Fruit fly (Drosophila melanogaster) whole organism, embryonic: ENCODE data around the gene CG7309.

ENCODE experiments used
- Antp ChIP-seq: fragments of 200-800 bp; sonication (Bioruptor generic); optimal IDR thresholded peaks from 3 replicates; lab custom pipeline; 2016; ENCODE audit warnings: missing biosample characterization, missing genetic modification characterization
- Awh ChIP-seq: fragments of 200-800 bp; sonication (Bioruptor generic); IDR thresholded peaks from 2 replicates; pipeline ENCODE4, ENCODE4 v1.3.6; 2022; ENCODE audit warnings: missing biosample characterization, missing genetic modification characterization
- CG11695 ChIP-seq: fragments of 200-800 bp; sonication (Bioruptor generic); IDR thresholded peaks from 3 replicates; pipeline ENCODE4 v1.3.6; 2022; ENCODE audit warnings: missing biosample characterization, missing genetic modification characterization
- CG11723 ChIP-seq: fragments of 200-800 bp; sonication (Bioruptor generic); optimal IDR thresholded peaks from 2 replicates; lab custom pipeline; 2017; ENCODE audit warnings: missing biosample characterization, mild to moderate bottlenecking, missing genetic modification characterization
- CG12219 ChIP-seq: fragments of 200-800 bp; sonication (Bioruptor generic); optimal IDR thresholded peaks from 3 replicates; lab custom pipeline; 2018; ENCODE audit warnings: missing biosample characterization, mild to moderate bottlenecking, missing genetic modification characterization
- CG12236 ChIP-seq: fragments of 200-800 bp; sonication (Bioruptor generic); optimal IDR thresholded peaks from 2 replicates; lab custom pipeline; 2016; ENCODE audit warnings: missing biosample characterization, missing genetic modification characterization
- CG13624 ChIP-seq: fragments of 200-800 bp; sonication (Bioruptor generic); optimal IDR thresholded peaks from 2 replicates; lab custom pipeline; 2016; ENCODE audit warnings: missing biosample characterization, missing genetic modification characterization
- CG15269 ChIP-seq: fragments of 200-800 bp; sonication (Bioruptor generic); optimal IDR thresholded peaks from 2 replicates; lab custom pipeline; 2018; ENCODE audit warnings: missing biosample characterization, mild to moderate bottlenecking, missing genetic modification characterization, moderate library complexity
- CG16813 ChIP-seq: fragments of 200-800 bp; sonication (Bioruptor generic); IDR thresholded peaks from 3 replicates; pipeline ENCODE4 v1.3.6; 2022; ENCODE audit warnings: missing biosample characterization, missing genetic modification characterization; ENCODE audit not compliant: partially characterized antibody
- CG17385 ChIP-seq: fragments of 200-800 bp; sonication (Bioruptor generic); optimal IDR thresholded peaks from 3 replicates; lab custom pipeline; 2018; ENCODE audit warnings: missing biosample characterization, mild to moderate bottlenecking, missing genetic modification characterization
- CG1832 ChIP-seq: fragments of 200-800 bp; sonication (Bioruptor generic); optimal IDR thresholded peaks from 2 replicates; lab custom pipeline; 2017; ENCODE audit warnings: missing biosample characterization, mild to moderate bottlenecking, missing genetic modification characterization, inconsistent platforms
- CG31365 ChIP-seq: fragments of 200-800 bp; sonication (Bioruptor generic); optimal IDR thresholded peaks from 2 replicates; lab custom pipeline; 2018; ENCODE audit warnings: missing biosample characterization, mild to moderate bottlenecking, missing genetic modification characterization
- CG31388 ChIP-seq: fragments of 200-800 bp; sonication (Bioruptor generic); optimal IDR thresholded peaks from 2 replicates; lab custom pipeline; 2016; ENCODE audit warnings: missing biosample characterization, missing genetic modification characterization
- CG34224 ChIP-seq: fragments of 200-800 bp; sonication (Bioruptor generic); IDR thresholded peaks from 3 replicates; pipeline ENCODE4 v1.3.6; 2022; ENCODE audit warnings: missing biosample characterization, missing genetic modification characterization; ENCODE audit not compliant: partially characterized antibody
- CG6683 ChIP-seq: fragments of 200-800 bp; sonication (Bioruptor generic); optimal IDR thresholded peaks from 2 replicates; lab custom pipeline; 2017; ENCODE audit warnings: missing biosample characterization, mild to moderate bottlenecking, missing genetic modification characterization, missing genetic modification reagents
- CG6854 ChIP-seq: fragments of 200-800 bp; sonication (Bioruptor generic); optimal IDR thresholded peaks from 3 replicates; lab custom pipeline; 2017; ENCODE audit warnings: missing biosample characterization, mild to moderate bottlenecking, missing genetic modification characterization
- CG7556 ChIP-seq: fragments of 200-800 bp; sonication (Bioruptor generic); optimal IDR thresholded peaks from 2 replicates; lab custom pipeline; 2017; ENCODE audit warnings: missing biosample characterization, mild to moderate bottlenecking, missing genetic modification characterization
- CG8924 ChIP-seq: fragments of 200-800 bp; optimal IDR thresholded peaks from 3 replicates; lab custom pipeline; 2019; ENCODE audit warnings: missing biosample characterization, mild to moderate bottlenecking, missing genetic modification characterization, moderate library complexity
- CG9932 ChIP-seq: fragments of 200-800 bp; sonication (Bioruptor generic); IDR thresholded peaks from 2 replicates; pipeline ENCODE4 v1.3.6; 2022; ENCODE audit warnings: missing biosample characterization, missing genetic modification characterization
- CkIIα-i1 ChIP-seq: fragments of 200-800 bp; sonication (Bioruptor generic); IDR thresholded peaks from 2 replicates; pipeline ENCODE4 v1.3.6; 2022; ENCODE audit warnings: missing biosample characterization, missing genetic modification characterization
- Doc2 ChIP-seq: fragments of 200-800 bp; sonication (Bioruptor generic); IDR thresholded peaks from 2 replicates; pipeline ENCODE4 v1.3.6; 2022; ENCODE audit warnings: missing biosample characterization, missing genetic modification characterization
- Doc3 ChIP-seq: fragments of 200-800 bp; sonication (Bioruptor generic); IDR thresholded peaks from 3 replicates; pipeline ENCODE4 v1.3.6; 2022; ENCODE audit warnings: missing biosample characterization, missing genetic modification characterization; ENCODE audit not compliant: partially characterized antibody
- ERR ChIP-seq: fragments of 200-800 bp; sonication (Bioruptor generic); optimal IDR thresholded peaks from 2 replicates; lab custom pipeline; 2016; ENCODE audit warnings: missing biosample characterization, missing genetic modification characterization
- Gsc ChIP-seq: fragments of 200-800 bp; sonication (Bioruptor generic); IDR thresholded peaks from 2 replicates; pipeline ENCODE4 v1.3.6; 2022; ENCODE audit warnings: missing biosample characterization, missing genetic modification characterization
- HmgD ChIP-seq: fragments of 200-800 bp; sonication (Bioruptor generic); optimal IDR thresholded peaks from 3 replicates; lab custom pipeline; 2016; ENCODE audit warnings: missing biosample characterization, missing genetic modification characterization
- MBD-R2 ChIP-seq: fragments of 200-800 bp; sonication (Bioruptor generic); IDR thresholded peaks from 2 replicates; pipeline ENCODE4 v1.3.6; 2022; ENCODE audit warnings: missing biosample characterization, missing genetic modification characterization
- NC2α ChIP-seq: fragments of 200-800 bp; sonication (Bioruptor generic); optimal IDR thresholded peaks from 2 replicates; lab custom pipeline; 2016; ENCODE audit warnings: missing biosample characterization, missing genetic modification characterization
- Nf-YB ChIP-seq: fragments of 200-800 bp; sonication (Bioruptor generic); optimal IDR thresholded peaks from 3 replicates; lab custom pipeline; 2019; ENCODE audit warnings: missing biosample characterization, mild to moderate bottlenecking, missing genetic modification characterization, moderate library complexity
- abd-A ChIP-seq: fragments of 200-800 bp; sonication (Bioruptor generic); optimal IDR thresholded peaks from 3 replicates; lab custom pipeline; 2019; ENCODE audit warnings: missing biosample characterization, mild to moderate bottlenecking, missing genetic modification characterization, moderate library complexity
- btn ChIP-seq: fragments of 200-800 bp; sonication (Bioruptor generic); optimal IDR thresholded peaks from 2 replicates; lab custom pipeline; 2016; ENCODE audit warnings: missing biosample characterization, missing genetic modification characterization
- chif ChIP-seq, 2 experiments: fragments of 200-800 bp; sonication (Bioruptor generic); optimal IDR thresholded peaks; 3 replicates each; lab custom pipeline; 2016; ENCODE audit warnings: missing biosample characterization in 2 of 2, missing genetic modification characterization in 2 of 2
- chm ChIP-seq: fragments of 200-800 bp; sonication (Bioruptor generic); IDR thresholded peaks from 2 replicates; pipeline ENCODE4 v1.3.6; 2022; ENCODE audit warnings: missing biosample characterization, missing genetic modification characterization
- crp ChIP-seq, 2 experiments: fragments of 200-800 bp; sonication (Bioruptor generic); optimal IDR thresholded peaks; 2 replicates in 1 of 2; 3 replicates in 1 of 2; lab custom pipeline; 2017; ENCODE audit warnings: missing biosample characterization in 2 of 2, missing genetic modification characterization in 2 of 2, mild to moderate bottlenecking in 1 of 2, moderate library complexity in 1 of 2
- da ChIP-seq: fragments of 200-800 bp; sonication (Bioruptor generic); optimal IDR thresholded peaks from 2 replicates; lab custom pipeline; 2016; ENCODE audit warnings: missing biosample characterization, missing genetic modification characterization
- hkb ChIP-seq, 2 experiments: fragments of 200-800 bp in 1 of 2; fragments of >200 bp in 1 of 2; sonication (Bioruptor generic) in 1 of 2; IDR thresholded peaks in 1 of 2; optimal IDR thresholded peaks in 1 of 2; 2 replicates each; pipeline versions ENCODE4 v1.3.6 to Lab custom; 2017 to 2022; ENCODE audit warnings: missing biosample characterization in 1 of 2, missing genetic modification characterization in 1 of 2
- inv ChIP-seq: fragments of 200-800 bp; sonication (Bioruptor generic); IDR thresholded peaks from 2 replicates; pipeline ENCODE4 v1.3.6; 2022; ENCODE audit warnings: missing biosample characterization, missing genetic modification characterization; ENCODE audit not compliant: partially characterized antibody
- nmo ChIP-seq: fragments of 200-800 bp; sonication (Bioruptor generic); optimal IDR thresholded peaks from 2 replicates; lab custom pipeline; 2018; ENCODE audit warnings: missing biosample characterization, mild to moderate bottlenecking, missing genetic modification characterization, moderate library complexity
- odd ChIP-seq: fragments of 200-800 bp; sonication (Bioruptor generic); optimal IDR thresholded peaks from 2 replicates; lab custom pipeline; 2017; ENCODE audit warnings: missing biosample characterization, mild to moderate bottlenecking, missing genetic modification characterization
- org-1 ChIP-seq: fragments of 200-800 bp; sonication (Bioruptor generic); optimal IDR thresholded peaks from 2 replicates; lab custom pipeline; 2017; ENCODE audit warnings: missing biosample characterization, missing genetic modification characterization
- pita ChIP-seq: fragments of 200-800 bp; sonication (Bioruptor generic); optimal IDR thresholded peaks from 2 replicates; lab custom pipeline; 2017; ENCODE audit warnings: missing biosample characterization, mild to moderate bottlenecking, missing genetic modification characterization
- salm ChIP-seq: fragments of 200-800 bp; sonication (Bioruptor generic); optimal IDR thresholded peaks from 2 replicates; lab custom pipeline; 2018; ENCODE audit warnings: missing biosample characterization, mild to moderate bottlenecking, missing genetic modification characterization
- stc ChIP-seq: fragments of 200-800 bp; sonication (Bioruptor generic); IDR thresholded peaks from 2 replicates; pipeline ENCODE4 v1.3.6; 2022; ENCODE audit warnings: missing biosample characterization, missing genetic modification characterization
- sug ChIP-seq: fragments of 200-800 bp; optimal IDR thresholded peaks from 2 replicates; lab custom pipeline; 2019; ENCODE audit warnings: missing biosample characterization, mild to moderate bottlenecking, missing genetic modification characterization, moderate library complexity
- tap ChIP-seq: fragments of 200-800 bp; optimal IDR thresholded peaks from 3 replicates; lab custom pipeline; 2019; ENCODE audit warnings: missing biosample characterization, mild to moderate bottlenecking, missing genetic modification characterization, moderate library complexity
- tll ChIP-seq, 2 experiments: fragments of 200-800 bp in 1 of 2; fragments of >200 bp in 1 of 2; sonication (Bioruptor generic) in 1 of 2; optimal IDR thresholded peaks; 2 replicates each; lab custom pipeline; 2017 to 2019; ENCODE audit warnings: missing biosample characterization in 2 of 2, missing genetic modification characterization in 2 of 2, mild to moderate bottlenecking in 1 of 2, moderate library complexity in 1 of 2
- toy ChIP-seq: fragments of 200-800 bp; sonication (Bioruptor generic); IDR thresholded peaks from 2 replicates; pipeline ENCODE4 v1.3.6; 2022; ENCODE audit warnings: missing biosample characterization, missing genetic modification characterization
- wdn ChIP-seq: fragments of 200-800 bp; sonication (Bioruptor generic); IDR thresholded peaks from 2 replicates; pipeline ENCODE4 v1.3.6; 2022; ENCODE audit warnings: missing biosample characterization, missing genetic modification characterization

CG7309 gene

dm6 chr2L:10858064-10859047, 50.3 kb downstream of the CG7309 start, which contains the start of the genes aurB and Stam:
Gene aurB (minus strand): TSS chr2L:10858094.
Gene Stam (plus strand): TSS chr2L:10858536.
- TF ChIP-seq NC2α = no peak
- no peak for TF ChIP-seq pita
- TF ChIP-seq btn (GFP tag; lab: Kevin White, UChicago) = no peak
- TF ChIP-seq chif (GFP tag; optimal IDR thresholded peaks at IDR 0.05; lab: Kevin White, UChicago) = no peak
- peak; percentile 71 for TF ChIP-seq CG15269 (tag; lab: Kevin White, UChicago)
- no peak for TF ChIP-seq da (GFP tag; lab: Kevin White, UChicago)
- TF ChIP-seq CG7556 = peak; percentile 15
- TF ChIP-seq chm (GFP tag; lab: Robert Waterston, UW) = 0 out of 2 replicates have a peak, but pooled peaks have one; percentile 12
- peak; percentile 8; the same call in 1 of the 3 replicates for TF ChIP-seq CG11695
- TF ChIP-seq CG9932 = peak; percentile 34; the same call in 1 of the 2 replicates
- 0 out of 2 replicates have a peak, but pooled peaks have one; percentile 36 for TF ChIP-seq Awh (GFP tag; lab: Robert Waterston, UW)
- TF ChIP-seq Antp (GFP tag; lab: Kevin White, UChicago) = no peak
- peak; percentile 29 for TF ChIP-seq tap (tag; lab: Kevin White, UChicago)
- no peak for TF ChIP-seq CG12236 (GFP tag; lab: Kevin White, UChicago)
- TF ChIP-seq MBD-R2 = 0 out of 2 replicates have a peak, but pooled peaks have one; percentile 27
- TF ChIP-seq CG13624 (GFP tag; lab: Kevin White, UChicago) = no peak
- no peak for TF ChIP-seq toy (GFP tag; lab: Robert Waterston, UW)
- no peak for TF ChIP-seq CG6854
- no peak for TF ChIP-seq CkIIα-i1 (GFP tag; lab: Robert Waterston, UW)
- TF ChIP-seq inv (GFP tag; lab: Robert Waterston, UW) = no peak
- TF ChIP-seq CG16813 = no peak
- TF ChIP-seq org-1 = no peak
- TF ChIP-seq hkb (optimal IDR thresholded peaks at IDR 0.05; lab: Kevin White, UChicago) = no peak
- TF ChIP-seq hkb (GFP tag; IDR thresholded peaks at IDR 0.05; lab: Robert Waterston, UW) = peak; percentile 48
- TF ChIP-seq Gsc (GFP tag; lab: Robert Waterston, UW) = no peak
- TF ChIP-seq tll (GFP tag; optimal IDR thresholded peaks at IDR 0.05; lab: Kevin White, UChicago) = no peak
- no peak for TF ChIP-seq ERR (GFP tag; lab: Kevin White, UChicago)
- TF ChIP-seq CG17385 (GFP tag; lab: Kevin White, UChicago) = peak; percentile 48
- TF ChIP-seq CG31365 (tag; lab: Kevin White, UChicago) = no peak
- no peak for TF ChIP-seq HmgD (GFP tag; lab: Kevin White, UChicago)
- no peak for TF ChIP-seq CG1832 (GFP tag; lab: Kevin White, UChicago)
- TF ChIP-seq odd (GFP tag; lab: Kevin White, UChicago) = no peak
- no peak for TF ChIP-seq CG34224 (GFP tag; lab: Robert Waterston, UW)
- TF ChIP-seq Doc3 (GFP tag; lab: Robert Waterston, UW) = no peak
- TF ChIP-seq Doc2 (GFP tag; lab: Robert Waterston, UW) = no peak
- no peak for TF ChIP-seq CG31388 (GFP tag; lab: Kevin White, UChicago)
- peak; percentile 37 for TF ChIP-seq salm
- TF ChIP-seq wdn = no peak
- no peak for TF ChIP-seq crp (GFP tag; optimal IDR thresholded peaks at IDR 0.05; lab: Kevin White, UChicago)
- peak; percentile 28 for TF ChIP-seq Nf-YB
- TF ChIP-seq CG12219 (GFP tag; lab: Kevin White, UChicago) = no peak
- TF ChIP-seq sug (tag; lab: Kevin White, UChicago) = peak; percentile 31
- peak; percentile 80 for TF ChIP-seq CG8924 (tag; lab: Kevin White, UChicago)
- no peak for TF ChIP-seq abd-A (tag; lab: Kevin White, UChicago)
- TF ChIP-seq CG6683 (GFP tag; lab: Kevin White, UChicago) = no peak
- peak; percentile 70 for TF ChIP-seq nmo (GFP tag; lab: Kevin White, UChicago)
- TF ChIP-seq CG11723 (GFP tag; lab: Kevin White, UChicago) = no peak
- TF ChIP-seq stc = no peak
